Fruit fly (Drosophila melanogaster) whole organism: ENCODE data around the gene CG2186.

Experiments used
- CG8478 ChIP-seq: fragments of >200 bp; optimal IDR thresholded peaks from 2 replicates; lab custom pipeline; 2018; ENCODE audit warnings: inconsistent platforms
- Dll ChIP-seq: fragments of >200 bp; optimal IDR thresholded peaks from 2 replicates; lab custom pipeline; 2017
- EcR ChIP-seq, 2 experiments: fragments of >200 bp; optimal IDR thresholded peaks; 2 replicates each; lab custom pipeline; 2017; ENCODE audit warnings: missing biosample characterization in 2 of 2, missing genetic modification characterization in 2 of 2, missing genetic modification reagents in 2 of 2
- pan ChIP-seq: fragments of >200 bp; optimal IDR thresholded peaks from 2 replicates; lab custom pipeline; 2017
- psq ChIP-seq: fragments of >200 bp; optimal IDR thresholded peaks from 2 replicates; lab custom pipeline; 2017
- usp ChIP-seq: fragments of >200 bp; optimal IDR thresholded peaks from 2 replicates; lab custom pipeline; 2017; ENCODE audit warnings: missing biosample characterization, missing genetic modification characterization, mixed read lengths

Gene CG2186

DNA sequence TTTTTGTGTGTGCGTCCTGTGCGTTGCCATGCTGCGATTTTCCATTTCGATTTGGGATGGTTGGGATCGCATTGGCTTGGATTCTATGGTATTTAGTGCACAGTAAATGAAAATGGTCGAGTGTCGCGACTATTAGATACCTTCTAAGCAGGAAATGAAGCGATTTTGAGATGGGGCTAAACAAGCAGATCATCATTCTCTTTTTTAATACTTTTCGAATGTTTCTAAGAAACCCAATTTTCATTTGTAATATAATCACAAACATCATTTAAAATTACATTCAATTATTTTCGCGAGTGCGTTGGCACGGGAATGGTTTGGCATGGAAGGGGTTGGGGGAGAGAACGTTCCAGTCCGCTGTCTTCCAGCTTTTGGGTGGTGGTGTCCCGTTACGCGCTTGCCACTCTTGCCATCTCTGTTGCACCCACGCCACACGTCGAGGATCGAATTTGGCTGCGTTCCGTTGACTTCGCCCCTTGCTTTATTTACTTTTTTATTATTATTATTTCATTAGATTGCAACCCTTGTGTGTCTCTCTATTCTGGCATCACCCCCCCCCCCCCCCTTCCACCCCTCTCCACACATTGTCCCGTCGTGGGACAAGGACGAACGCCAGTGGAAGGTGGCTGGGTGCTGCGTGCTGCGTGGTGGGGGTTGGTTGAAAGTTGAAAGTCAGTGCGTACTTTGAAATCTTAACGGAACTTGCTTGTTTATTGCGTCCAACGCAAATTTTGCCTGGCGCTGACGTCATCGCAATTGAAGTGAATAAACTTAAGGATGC lies 31.9 kb upstream of the CG2186 start:
- no peak for TF ChIP-seq psq
- TF ChIP-seq Dll (lab: Kevin White, UChicago) = no peak
- no peak for TF ChIP-seq CG8478 (lab: Kevin White, UChicago)
- no peak for TF ChIP-seq pan (lab: Kevin White, UChicago)
- TF ChIP-seq EcR (GFP tag; optimal IDR thresholded peaks at IDR 0.05; lab: Kevin White, UChicago) = no peak
- TF ChIP-seq usp (GFP tag; lab: Kevin White, UChicago) = no peak

DNA sequence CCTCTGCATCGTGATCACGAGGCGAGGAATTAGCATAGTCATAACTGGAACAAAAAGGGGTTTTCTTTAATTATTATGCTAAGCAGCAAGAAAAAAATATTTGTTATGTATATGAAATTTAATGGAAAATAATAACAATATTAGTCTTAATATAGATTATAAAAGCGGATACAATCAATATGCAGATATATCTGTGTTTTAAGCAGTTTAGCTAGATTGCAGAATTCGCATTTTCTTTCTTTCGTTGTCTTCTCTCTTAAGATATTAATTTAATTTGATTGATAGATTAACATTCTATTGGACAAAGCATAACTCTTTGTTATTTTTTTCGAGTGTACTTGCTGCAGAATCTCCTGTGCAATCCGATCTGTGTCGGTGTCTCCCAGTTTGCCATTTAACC lies 30.2 kb upstream of the CG2186 start:
- TF ChIP-seq CG8478 (lab: Kevin White, UChicago) (no peak), pan (lab: Kevin White, UChicago) (no peak), Dll (lab: Kevin White, UChicago) (no peak), EcR (GFP tag; optimal IDR thresholded peaks at IDR 0.05; lab: Kevin White, UChicago) (no peak), usp (GFP tag; lab: Kevin White, UChicago) (no peak), psq (no peak)

DNA sequence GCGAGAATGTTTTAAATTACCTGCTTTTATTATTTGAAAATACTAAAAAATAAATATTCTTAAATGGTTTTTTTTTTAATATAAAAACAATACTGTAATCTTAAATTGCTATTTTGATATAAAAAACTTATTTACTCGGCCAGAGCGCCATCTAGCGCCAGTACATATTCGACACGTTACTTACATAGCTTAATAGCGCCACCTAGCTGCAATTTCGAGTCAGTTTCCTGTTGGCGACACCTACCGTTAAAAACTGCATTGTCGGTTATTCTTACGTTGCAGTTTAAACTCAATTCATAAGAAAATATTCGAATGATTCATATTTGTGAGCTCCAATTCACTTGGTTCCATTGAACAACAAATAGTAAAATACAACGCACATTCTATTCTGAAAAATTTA lies 25.1 kb upstream of the CG2186 start:
- no peak for TF ChIP-seq usp (GFP tag; lab: Kevin White, UChicago)
- no peak for TF ChIP-seq Dll (lab: Kevin White, UChicago)
- TF ChIP-seq EcR (GFP tag; optimal IDR thresholded peaks at IDR 0.05; lab: Kevin White, UChicago) = no peak
- no peak for TF ChIP-seq pan (lab: Kevin White, UChicago)
- TF ChIP-seq CG8478 (lab: Kevin White, UChicago) = no peak
- TF ChIP-seq psq = no peak

DNA sequence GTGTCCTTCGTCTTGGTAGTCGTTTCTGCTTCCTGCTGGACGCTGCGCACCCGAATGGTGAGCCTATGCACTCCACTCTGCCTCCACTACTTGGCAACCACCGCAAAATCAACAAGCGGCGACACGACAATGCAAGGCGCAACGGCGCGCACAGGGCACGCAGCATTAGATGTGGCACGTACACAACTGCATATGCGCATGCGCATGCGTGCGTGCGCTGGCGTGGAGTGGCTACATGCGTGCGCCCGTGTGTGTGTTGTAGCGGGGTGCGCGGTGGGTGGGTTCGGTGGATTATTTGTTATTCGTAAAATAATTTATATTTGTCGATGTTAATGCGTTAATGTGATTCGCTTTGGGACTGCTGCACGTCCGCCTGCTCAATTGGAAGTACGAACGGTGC lies 21.8 kb upstream of the CG2186 start:
- TF ChIP-seq EcR (GFP tag; optimal IDR thresholded peaks at IDR 0.05; lab: Kevin White, UChicago) (no peak), Dll (lab: Kevin White, UChicago) (no peak)

DNA sequence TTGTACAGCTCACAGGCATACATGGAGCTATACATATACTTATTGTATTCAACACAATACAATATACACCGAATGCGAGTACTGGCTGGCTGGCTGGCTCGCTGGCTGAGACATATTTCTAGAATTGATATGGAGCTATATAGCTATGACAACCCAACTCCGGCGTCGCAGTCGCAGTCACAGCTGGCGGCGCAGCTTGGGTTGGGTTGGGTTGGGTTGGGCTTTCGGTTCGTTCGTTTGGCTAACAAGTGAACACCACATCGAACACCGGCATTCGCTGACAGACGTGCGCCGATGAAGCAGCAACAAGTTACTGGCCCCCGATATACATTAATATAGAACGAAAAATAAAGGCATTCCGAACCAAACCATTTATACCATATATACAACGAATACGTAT lies 18.5 kb upstream of the CG2186 start, which contains the start of gene CG15210:
TSS of gene CG15210 (plus strand) at position 269 of the 400 bp plus-strand sequence.
- TF ChIP-seq pan (lab: Kevin White, UChicago) (no peak), Dll (lab: Kevin White, UChicago) (no peak), EcR (GFP tag; optimal IDR thresholded peaks at IDR 0.05; lab: Kevin White, UChicago) (no peak), psq (no peak), CG8478 (lab: Kevin White, UChicago) (no peak), usp (GFP tag; lab: Kevin White, UChicago) (no peak)

DNA sequence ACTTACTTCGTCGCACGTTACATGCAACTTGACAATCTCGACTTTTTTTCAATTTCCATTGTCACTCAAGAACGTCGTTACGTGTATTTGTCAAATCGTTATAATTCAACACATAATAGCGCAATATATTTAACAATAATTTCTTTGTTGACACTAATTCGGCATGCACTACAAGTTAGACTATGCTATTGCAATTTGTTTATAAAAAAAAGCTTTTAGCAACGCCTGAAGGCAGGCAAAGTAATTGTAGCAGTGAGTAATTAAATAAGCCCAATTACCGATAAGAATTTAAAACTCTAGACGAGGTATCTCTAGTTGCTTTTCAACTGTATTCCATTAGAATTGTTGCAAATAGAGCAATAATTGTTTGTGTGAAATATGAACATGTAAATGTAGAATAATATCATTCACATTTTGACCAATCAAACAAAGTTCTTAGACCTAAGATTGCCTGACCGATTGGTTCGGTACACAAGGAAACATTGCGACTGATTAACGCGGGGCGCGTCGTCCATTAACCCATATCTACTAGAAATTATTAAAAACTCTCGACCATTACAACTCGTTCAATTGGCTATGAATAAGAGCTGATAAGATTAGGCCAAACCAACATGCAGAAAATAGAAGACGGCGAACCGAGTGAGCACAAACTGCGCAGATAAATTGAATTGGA lies 16.4 kb upstream of the CG2186 start:
- TF ChIP-seq EcR (GFP tag; optimal IDR thresholded peaks at IDR 0.05; lab: Kevin White, UChicago) (no peak), psq (no peak), usp (GFP tag; lab: Kevin White, UChicago) (no peak), CG8478 (lab: Kevin White, UChicago) (no peak), pan (lab: Kevin White, UChicago) (no peak), Dll (lab: Kevin White, UChicago) (no peak)

DNA sequence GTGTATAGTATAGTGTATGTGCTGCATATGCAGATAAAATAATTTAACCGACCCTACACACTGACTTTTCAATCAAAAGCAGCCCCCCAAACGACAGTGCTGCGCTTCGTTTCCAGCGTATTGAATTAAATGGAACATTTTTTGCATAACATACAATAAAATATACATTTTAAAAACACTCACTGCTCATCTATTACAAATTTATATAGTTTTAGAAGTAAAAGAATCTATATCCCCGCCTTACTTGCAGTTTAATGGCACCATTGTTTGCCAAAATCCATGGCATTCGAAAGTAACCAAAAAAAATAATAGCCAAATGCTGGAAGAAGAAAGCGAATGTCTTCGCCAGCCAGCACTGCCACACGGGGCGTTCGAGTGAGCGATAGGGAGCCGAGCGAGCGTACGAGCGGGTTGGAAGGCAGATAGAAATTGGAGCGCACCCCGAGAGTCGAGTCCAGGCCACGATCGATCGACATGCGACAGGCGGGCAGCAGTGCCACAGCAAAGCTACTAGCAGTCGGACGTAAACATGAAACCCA lies 15.7 kb upstream of the CG2186 start, which contains the start of gene CG15209:
TSS of gene CG15209 (plus strand) at position 489 of the 539 bp plus-strand sequence.
- no peak for TF ChIP-seq pan (lab: Kevin White, UChicago)
- no peak for TF ChIP-seq Dll (lab: Kevin White, UChicago)

DNA sequence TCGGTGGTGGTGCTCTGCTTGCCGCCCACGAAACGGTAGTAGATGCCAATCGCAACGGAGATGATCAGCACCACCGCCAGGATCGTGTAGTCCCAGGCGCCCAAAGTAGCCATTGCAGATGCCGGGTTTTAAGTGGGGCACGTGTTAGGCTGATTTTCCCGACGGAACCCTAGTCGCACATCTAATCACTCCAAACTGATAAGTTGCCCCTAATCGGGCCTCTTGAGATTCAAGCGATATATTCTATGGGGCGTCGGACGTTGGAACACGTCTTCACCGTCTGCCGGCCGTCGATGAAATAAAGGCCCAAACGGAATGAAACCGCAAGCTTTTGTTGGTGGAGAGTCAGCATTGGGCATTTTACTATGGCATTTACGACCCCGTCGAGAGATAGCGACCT lies 12.6 kb upstream of the CG2186 start, which contains the start of gene CG32669:
TSS of gene CG32669 (minus strand) at position 275 of the 400 bp plus-strand sequence.
- TF ChIP-seq CG8478 (lab: Kevin White, UChicago) (no peak), psq (no peak)

DNA sequence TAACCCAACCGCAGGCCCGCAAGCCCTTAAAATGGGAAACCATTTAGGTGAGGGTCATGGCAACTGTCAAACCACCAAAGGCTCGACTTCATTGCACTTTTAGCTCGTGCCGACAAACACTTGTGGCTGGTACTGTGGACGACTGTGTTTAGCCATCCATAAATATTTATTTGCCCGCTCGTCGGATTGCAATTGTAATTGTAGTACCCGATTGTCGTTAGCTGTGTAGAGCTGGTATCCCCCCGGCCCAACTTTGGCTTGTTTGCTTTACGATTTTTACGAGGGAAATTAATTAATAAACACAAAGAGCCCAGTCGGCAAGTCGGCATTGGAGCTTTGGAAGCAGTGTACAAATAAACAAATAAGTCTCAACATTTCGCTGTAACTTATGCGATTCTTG lies 12.2 kb upstream of the CG2186 start:
- TF ChIP-seq psq (no peak), EcR (GFP tag; optimal IDR thresholded peaks at IDR 0.05; lab: Kevin White, UChicago) (no peak), pan (lab: Kevin White, UChicago) (no peak), CG8478 (lab: Kevin White, UChicago) (no peak), Dll (lab: Kevin White, UChicago) (no peak), usp (GFP tag; lab: Kevin White, UChicago) (no peak)

DNA sequence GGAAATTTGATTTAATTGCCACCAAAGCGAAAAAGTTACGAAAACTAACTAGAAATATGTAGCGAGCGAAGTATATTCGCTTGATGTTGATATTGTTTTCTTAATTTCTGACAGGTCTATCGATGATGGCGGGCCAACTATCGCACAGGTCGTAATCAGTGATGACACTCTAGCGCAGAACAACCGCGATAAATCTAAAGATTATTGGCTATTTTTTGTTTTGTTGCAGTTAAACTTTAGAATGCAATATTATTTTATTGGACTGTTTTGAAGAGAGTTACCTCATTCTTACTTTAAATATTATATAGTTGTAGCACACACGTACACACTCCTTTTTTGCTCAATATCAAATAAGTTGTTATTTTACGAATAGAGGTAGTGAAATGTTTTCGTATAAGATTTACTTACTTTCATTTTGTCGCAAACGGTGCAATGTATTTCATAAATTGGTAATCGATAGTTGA lies 10.5 kb upstream of the CG2186 start, which contains the start of gene sbr:
TSS of gene sbr (minus strand) at position 121 of the 464 bp plus-strand sequence.
- TF ChIP-seq usp (GFP tag; lab: Kevin White, UChicago) (no peak), psq (no peak), EcR (GFP tag; optimal IDR thresholded peaks at IDR 0.05; lab: Kevin White, UChicago) (no peak), pan (lab: Kevin White, UChicago) (no peak), CG8478 (lab: Kevin White, UChicago) (no peak), Dll (lab: Kevin White, UChicago) (no peak)

DNA sequence GAGAGGGAATG lies 10.2 kb upstream of the CG2186 start, which contains the start of gene Pgls:
TSS of gene Pgls (plus strand) at position 3 of the 11 bp plus-strand sequence.
- TF ChIP-seq psq = no peak
- no peak for TF ChIP-seq pan (lab: Kevin White, UChicago)
- TF ChIP-seq EcR (GFP tag; optimal IDR thresholded peaks at IDR 0.05; lab: Kevin White, UChicago) = no peak
- TF ChIP-seq Dll (lab: Kevin White, UChicago) = no peak
- no peak for TF ChIP-seq CG8478 (lab: Kevin White, UChicago)
- no peak for TF ChIP-seq usp (GFP tag; lab: Kevin White, UChicago)

DNA sequence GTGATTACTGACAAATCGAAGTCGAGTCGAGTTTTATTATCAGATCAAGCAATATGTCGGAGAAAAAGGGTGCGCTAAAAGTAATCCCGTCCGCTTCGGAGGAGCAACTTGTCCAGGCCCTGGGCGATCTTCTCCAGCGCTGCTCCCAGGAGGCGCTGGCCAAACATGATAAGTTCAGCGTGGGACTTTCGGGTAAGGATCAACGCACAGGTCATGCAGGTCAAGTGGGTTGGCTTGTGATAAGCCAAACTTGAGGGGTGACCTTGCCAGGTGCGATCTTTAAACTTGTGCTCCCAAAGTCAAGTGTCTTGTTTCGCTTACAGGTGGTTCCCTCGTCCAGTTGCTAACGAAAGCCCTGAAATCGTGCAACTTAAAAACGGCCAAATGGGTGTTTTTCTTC lies 10.0 kb upstream of the CG2186 start:
- TF ChIP-seq Dll (lab: Kevin White, UChicago) (no peak), psq (no peak), CG8478 (lab: Kevin White, UChicago) (no peak), usp (GFP tag; lab: Kevin White, UChicago) (no peak), EcR (GFP tag; optimal IDR thresholded peaks at IDR 0.05; lab: Kevin White, UChicago) (no peak)
